Fruit fly (Drosophila melanogaster): ENCODE data around the gene CG31528.

The CG31528 gene

dm6 chr3R:4399810-4400496, 16.3 kb upstream of the CG31528 start (continued):
- TF ChIP-seq wor (GFP tag; IDR thresholded peaks at IDR 0.05) (no peak), phol (tag; optimal IDR thresholded peaks at IDR 0.05) (peak; percentile 64), H2.0 (GFP tag; IDR thresholded peaks at IDR 0.05) (no peak), aop (GFP tag; IDR thresholded peaks at IDR 0.05) (no peak), Tbp (GFP tag; optimal IDR thresholded peaks at IDR 0.05) (no peak), run (tag; optimal IDR thresholded peaks at IDR 0.05) (no peak), ro (GFP tag; IDR thresholded peaks at IDR 0.05) (no peak), Camta (GFP tag; optimal IDR thresholded peaks at IDR 0.05) (no peak), exex (tag; optimal IDR thresholded peaks at IDR 0.05) (no peak), peb (GFP tag; IDR thresholded peaks at IDR 0.05) (no peak), CG4730 (GFP tag; IDR thresholded peaks at IDR 0.05) (no peak), CG18011 (GFP tag; optimal IDR thresholded peaks at IDR 0.05) (no peak), CG30431 (GFP tag; optimal IDR thresholded peaks at IDR 0.05) (no peak), CG3281 (GFP tag; optimal IDR thresholded peaks at IDR 0.05) (no peak), CkIIα-i1 (GFP tag; IDR thresholded peaks at IDR 0.05) (no peak), lola (GFP tag; optimal IDR thresholded peaks at IDR 0.05) (peak in 2 of 3 experiments; percentile 41 to 91), CG2129 (GFP tag; IDR thresholded peaks at IDR 0.05; ENCODE audit: partially characterized antibody) (no peak), mam (GFP tag; optimal IDR thresholded peaks at IDR 0.05) (peak; percentile 15), otp (GFP tag; IDR thresholded peaks at IDR 0.05) (no peak), tna (GFP tag; IDR thresholded peaks at IDR 0.05; ENCODE audit: partially characterized antibody) (no peak), twi (tag; optimal IDR thresholded peaks at IDR 0.05) (no peak), CG7357 (GFP tag; IDR thresholded peaks at IDR 0.05) (peak; percentile 96), dysf (GFP tag; IDR thresholded peaks at IDR 0.05) (no peak), CG2199 (GFP tag; IDR thresholded peaks at IDR 0.05) (no peak), oc (tag; optimal IDR thresholded peaks at IDR 0.05) (no peak), gcm (GFP tag; optimal IDR thresholded peaks at IDR 0.05) (no peak), nom (GFP tag; optimal IDR thresholded peaks at IDR 0.05) (no peak), C15 (GFP tag; IDR thresholded peaks at IDR 0.05) (no peak), sens (GFP tag) (peak; percentile 49), Oaz (GFP tag; IDR thresholded peaks at IDR 0.05) (no peak), E2f1 (GFP tag; IDR thresholded peaks at IDR 0.05) (no peak), PHDP (tag; optimal IDR thresholded peaks at IDR 0.05) (no peak), H15 (GFP tag; IDR thresholded peaks at IDR 0.05) (no peak), CG34422 (GFP tag; IDR thresholded peaks at IDR 0.05) (no peak), chinmo (GFP tag; IDR thresholded peaks at IDR 0.05; ENCODE audit: partially characterized antibody) (no peak), scrt (GFP tag; optimal IDR thresholded peaks at IDR 0.05) (no peak), CG30403 (GFP tag; optimal IDR thresholded peaks at IDR 0.05) (peak; percentile 44), CG12219 (GFP tag; optimal IDR thresholded peaks at IDR 0.05) (no peak), CG10543 (GFP tag; optimal IDR thresholded peaks at IDR 0.05) (no peak), z (GFP tag; IDR thresholded peaks at IDR 0.05) (no peak), Gsc (GFP tag; IDR thresholded peaks at IDR 0.05) (no peak), CG12659 (GFP tag; optimal IDR thresholded peaks at IDR 0.05) (peak; percentile 52), lilli (GFP tag; optimal IDR thresholded peaks at IDR 0.05) (peak; percentile 50), Bteb2 (GFP tag; optimal IDR thresholded peaks at IDR 0.05) (no peak), Awh (GFP tag; IDR thresholded peaks at IDR 0.05) (no peak), Ptx1 (GFP tag; IDR thresholded peaks at IDR 0.05) (0 out of 2 replicates have a peak, but pooled peaks have one; percentile 21), knrl (GFP tag; IDR thresholded peaks at IDR 0.05; ENCODE audit: partially characterized antibody) (no peak), CG11723 (GFP tag; optimal IDR thresholded peaks at IDR 0.05) (peak; percentile 85), BEAF-32 (GFP tag; optimal IDR thresholded peaks at IDR 0.05) (peak; percentile 55), btn (GFP tag; optimal IDR thresholded peaks at IDR 0.05) (no peak), CG14710 (tag; optimal IDR thresholded peaks at IDR 0.05) (peak; percentile 73)
